Fruit fly (Drosophila melanogaster) Kc167 (cell line): ENCODE measurements around the gene Rpp14a.
A peak's percentile ranks its signal among the peaks of the same experiment; 100 is the strongest.

Experiments used
- Myc ChIP-seq: fragments of >200 bp; optimal IDR thresholded peaks from 2 replicates; lab custom pipeline; 2017; ENCODE audit warnings: missing external identifiers
- Sin3A ChIP-seq: fragments of >200 bp; optimal IDR thresholded peaks from 2 replicates; lab custom pipeline; 2018; ENCODE audit warnings: missing external identifiers
- h ChIP-seq: fragments of >200 bp; optimal IDR thresholded peaks from 3 replicates; lab custom pipeline; 2018; ENCODE audit warnings: missing external identifiers
- insv ChIP-seq: fragments of >200 bp; optimal IDR thresholded peaks from 3 replicates; lab custom pipeline; 2018; ENCODE audit warnings: missing external identifiers
- psq ChIP-seq: fragments of >200 bp; optimal IDR thresholded peaks from 2 replicates; lab custom pipeline; 2017; ENCODE audit warnings: missing external identifiers
- ttk ChIP-seq: sonication (Bioruptor generic); optimal IDR thresholded peaks from 2 replicates; lab custom pipeline; 2017; ENCODE audit warnings: missing external identifiers

Rpp14a gene

DNA sequence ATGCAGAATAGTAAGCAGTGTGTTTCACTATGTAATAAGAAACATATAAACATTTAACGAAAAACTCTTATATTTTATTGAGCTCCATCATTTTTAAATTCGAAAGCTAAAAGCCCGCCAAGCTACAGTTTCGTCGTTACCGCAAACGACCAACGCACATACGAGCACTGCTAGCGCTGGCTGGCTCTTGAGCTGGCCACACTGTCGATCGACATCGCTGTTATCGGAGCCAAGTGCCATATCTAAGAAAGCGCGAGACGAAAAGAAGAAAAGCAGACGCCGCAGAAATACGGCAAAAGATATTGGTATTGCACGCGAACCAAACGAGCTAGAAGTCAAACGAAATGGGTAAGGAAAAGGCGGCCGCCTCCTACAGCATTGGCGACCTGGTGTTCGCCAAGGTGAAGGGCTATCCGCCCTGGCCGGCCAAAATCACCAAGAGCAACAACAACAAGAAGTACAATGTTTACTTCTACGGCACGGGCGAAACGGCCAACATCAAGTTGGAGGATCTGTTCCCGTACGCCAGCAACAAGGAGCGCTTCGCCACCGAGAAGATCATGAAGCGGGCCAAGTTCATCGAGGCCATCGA is 4.1 kb upstream of the Rpp14a start, which contains the start of gene Jasper:
Gene Jasper, plus strand, starts transcription at position 60 of the 592 bp plus-strand sequence.
- TF ChIP-seq h (no peak), Sin3A (no peak), insv (lab: Kevin White, UChicago) (no peak), Myc (no peak), psq (no peak), ttk (lab: Kevin White, UChicago) (no peak)

DNA sequence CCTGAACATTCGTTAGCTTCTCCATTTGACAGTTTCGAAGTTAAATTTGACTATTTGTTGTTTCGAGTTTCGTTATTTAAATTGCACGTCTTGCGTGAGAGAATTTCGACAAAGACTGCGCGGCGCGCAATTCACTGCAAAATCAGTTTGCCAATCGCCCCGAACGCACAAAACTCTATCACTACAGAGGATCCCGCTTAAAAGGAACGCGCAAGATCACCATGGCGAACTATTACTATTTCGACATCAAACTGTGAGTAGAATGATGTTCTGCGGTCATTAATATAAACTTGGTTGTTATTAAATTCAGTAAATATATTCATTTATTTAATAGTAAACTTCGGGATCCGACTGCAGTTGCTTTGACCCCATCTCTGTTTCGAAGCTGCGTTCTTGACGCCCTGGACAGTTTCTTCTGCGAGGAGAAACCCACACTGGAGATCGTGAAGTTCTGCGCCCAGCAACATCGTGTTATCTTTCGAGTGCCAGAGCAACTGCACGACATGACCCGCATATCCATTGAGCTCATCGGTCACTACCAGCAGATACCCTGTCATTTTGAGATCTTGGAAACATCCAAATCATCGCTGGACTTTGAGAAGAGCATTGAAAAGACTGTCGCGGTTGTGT is 629 bp upstream of the Rpp14a start, which contains the start of the genes Rpp14b and spn-A:
Gene Rpp14b, plus strand, starts transcription at position 43 of the 630 bp plus-strand sequence.
Gene spn-A, minus strand, starts transcription at position 123 of the 630 bp plus-strand sequence.
- TF ChIP-seq h (peak; percentile 26), ttk (lab: Kevin White, UChicago) (no peak), Sin3A (no peak), insv (lab: Kevin White, UChicago) (peak; percentile 11), Myc (no peak), psq (no peak)

DNA sequence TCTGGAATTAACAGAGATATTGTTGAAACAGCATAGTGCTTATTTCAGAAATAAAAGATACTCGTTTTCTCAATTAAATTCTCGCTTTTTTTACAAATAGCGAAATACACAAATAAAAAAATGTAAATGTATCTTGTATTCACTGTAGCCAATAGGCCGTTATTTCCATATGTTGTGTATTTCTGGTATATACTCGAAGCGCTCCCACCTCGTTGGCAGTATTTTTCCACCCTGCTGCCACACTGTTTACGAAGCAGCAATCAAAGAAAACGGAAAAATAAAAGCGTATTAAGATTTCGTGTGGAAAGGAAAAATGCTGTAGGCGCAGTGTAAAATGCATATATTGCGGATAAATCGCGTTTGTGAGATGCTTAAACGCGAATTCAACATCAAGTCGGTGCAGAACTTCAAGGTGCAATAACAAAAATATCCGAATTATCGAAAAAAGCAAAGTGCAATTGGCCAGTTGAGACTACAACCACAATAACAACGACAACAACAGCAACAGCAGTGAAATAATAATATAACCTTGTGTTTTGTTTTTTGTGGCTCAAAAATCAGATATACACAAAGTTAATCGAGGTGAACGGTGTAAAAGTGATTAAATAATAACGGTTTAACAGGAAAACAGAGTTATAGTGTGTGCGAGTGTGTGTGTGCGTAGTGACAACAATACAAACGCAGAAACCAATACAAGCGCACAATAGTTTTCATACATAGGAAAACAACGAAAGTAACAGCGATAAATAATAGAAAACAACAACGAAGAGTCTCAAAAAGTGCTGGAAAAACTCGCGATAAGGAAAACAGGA is 1.6 kb downstream of the Rpp14a start, which contains the start of gene sima:
Gene sima, plus strand, starts transcription at position 255 of the 812 bp plus-strand sequence.
- no peak for TF ChIP-seq Myc
- peak; percentile 93 for TF ChIP-seq psq

DNA sequence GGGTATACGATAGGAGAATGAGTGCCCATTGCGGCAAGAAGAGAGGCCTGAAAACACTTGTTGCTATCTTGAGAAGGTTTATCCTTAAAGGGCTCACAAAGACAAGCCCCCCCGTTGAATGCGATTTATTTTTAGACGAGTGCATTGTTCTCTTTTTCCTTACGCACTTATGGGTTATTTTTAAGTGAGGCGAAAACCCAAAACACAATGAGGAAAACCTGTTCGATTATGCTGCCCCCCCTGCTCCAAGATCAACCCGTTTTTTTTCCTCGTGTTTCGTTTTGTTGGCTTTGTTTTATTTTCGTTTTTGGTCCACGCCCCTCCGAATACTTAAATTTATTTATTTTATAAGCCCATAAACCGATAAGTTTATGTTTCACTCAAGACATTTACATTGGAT is 3.3 kb downstream of the Rpp14a start:
- TF ChIP-seq psq, result no peak
- TF ChIP-seq ttk (lab: Kevin White, UChicago), result no peak

DNA sequence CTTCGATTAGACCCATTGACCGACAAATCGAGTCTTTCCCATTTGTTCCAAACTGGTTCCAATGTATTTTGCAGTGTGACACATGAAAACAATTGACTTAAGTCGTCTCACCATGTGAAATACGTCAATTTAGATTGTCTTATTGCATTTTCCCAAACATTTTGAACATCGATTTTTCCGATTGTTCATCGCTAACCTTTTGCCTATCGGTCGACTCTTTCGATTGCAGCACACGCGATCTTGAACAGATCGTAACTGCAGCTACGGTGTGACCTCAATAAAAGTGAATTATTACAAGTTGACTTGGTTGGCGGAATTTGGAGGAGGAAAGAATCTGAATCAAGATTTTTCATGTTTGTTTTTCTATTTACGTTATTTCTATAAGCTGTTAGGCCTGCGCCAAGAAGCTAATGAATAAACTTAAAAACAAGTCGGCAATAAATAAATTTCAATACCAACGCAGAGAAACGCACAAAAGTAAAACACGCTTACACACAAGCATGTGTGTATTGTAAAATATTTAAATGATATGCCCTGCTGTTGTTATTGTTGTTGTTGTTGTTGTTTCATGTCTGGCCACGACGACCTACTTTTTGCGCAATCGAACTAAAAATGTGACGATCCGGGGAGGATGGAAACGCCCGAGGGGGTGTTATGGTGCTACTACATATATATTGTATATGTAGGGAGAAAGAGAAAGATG is 3.9 kb downstream of the Rpp14a start:
- no peak for TF ChIP-seq Myc
- TF ChIP-seq psq, result no peak
- no peak for TF ChIP-seq insv (lab: Kevin White, UChicago)
- TF ChIP-seq Sin3A, result no peak
- no peak for TF ChIP-seq h
- TF ChIP-seq ttk (lab: Kevin White, UChicago), result no peak

DNA sequence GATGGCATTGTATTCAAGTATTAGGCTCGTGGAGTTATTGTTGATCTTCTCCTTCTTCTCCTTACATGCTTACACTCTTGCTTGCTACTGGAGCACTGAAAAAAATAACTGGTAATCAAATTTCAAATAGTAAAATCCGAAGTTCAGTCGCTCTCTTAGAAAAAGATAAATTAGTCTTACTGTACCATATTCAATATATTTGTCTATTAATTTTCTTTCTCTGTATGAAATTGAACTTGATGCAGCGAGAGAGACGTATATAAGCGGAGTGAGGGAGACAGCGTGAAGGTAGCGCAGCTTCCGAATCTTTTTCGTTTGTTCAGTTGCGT is 4.5 kb downstream of the Rpp14a start:
- TF ChIP-seq Myc (no peak), insv (lab: Kevin White, UChicago) (no peak), ttk (lab: Kevin White, UChicago) (no peak), Sin3A (no peak), psq (no peak), h (no peak)

DNA sequence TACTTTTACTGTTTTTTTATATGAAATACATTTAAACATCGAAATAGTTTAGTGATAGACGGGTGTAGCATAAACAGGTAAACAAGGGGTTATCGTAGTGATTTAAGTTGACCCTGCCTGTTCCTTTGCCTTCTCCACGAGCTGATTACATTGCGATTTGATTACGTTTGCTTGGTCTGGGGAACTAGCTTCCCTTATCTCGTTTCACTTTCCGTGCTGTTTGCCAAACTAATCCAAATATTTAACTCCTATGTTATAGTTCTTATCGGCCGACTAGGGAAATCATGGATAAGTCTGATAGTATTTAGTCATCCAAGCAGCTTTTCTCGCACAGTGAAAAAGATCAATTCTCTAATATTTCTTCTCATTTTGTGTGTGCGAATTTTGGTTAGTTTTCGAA is 5.3 kb downstream of the Rpp14a start:
- TF ChIP-seq insv (lab: Kevin White, UChicago), result no peak
- TF ChIP-seq Myc, result no peak
- no peak for TF ChIP-seq Sin3A
- no peak for TF ChIP-seq ttk (lab: Kevin White, UChicago)
- no peak for TF ChIP-seq psq
- TF ChIP-seq h, result no peak

DNA sequence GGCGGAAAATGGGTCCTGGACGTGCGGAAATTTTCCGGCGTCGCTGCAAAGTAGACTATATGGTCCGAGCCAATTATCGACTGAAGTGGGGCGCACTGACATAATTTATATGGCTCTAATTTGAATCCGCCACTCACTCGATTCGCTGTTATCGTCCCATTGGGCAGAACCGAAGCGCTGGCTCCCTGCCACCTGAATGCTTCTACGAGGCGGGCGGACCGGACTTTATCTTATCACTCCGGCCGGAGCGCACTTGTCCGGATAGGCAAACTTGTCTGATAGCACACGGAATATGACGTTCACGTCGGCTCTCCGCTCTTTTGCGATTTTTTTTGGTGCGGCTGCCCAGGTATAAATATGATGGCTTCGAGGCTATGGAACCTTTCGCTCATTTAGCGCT is 5.9 kb downstream of the Rpp14a start:
- TF ChIP-seq h (no peak), ttk (lab: Kevin White, UChicago) (no peak), Myc (no peak), insv (lab: Kevin White, UChicago) (no peak), Sin3A (no peak), psq (no peak)

DNA sequence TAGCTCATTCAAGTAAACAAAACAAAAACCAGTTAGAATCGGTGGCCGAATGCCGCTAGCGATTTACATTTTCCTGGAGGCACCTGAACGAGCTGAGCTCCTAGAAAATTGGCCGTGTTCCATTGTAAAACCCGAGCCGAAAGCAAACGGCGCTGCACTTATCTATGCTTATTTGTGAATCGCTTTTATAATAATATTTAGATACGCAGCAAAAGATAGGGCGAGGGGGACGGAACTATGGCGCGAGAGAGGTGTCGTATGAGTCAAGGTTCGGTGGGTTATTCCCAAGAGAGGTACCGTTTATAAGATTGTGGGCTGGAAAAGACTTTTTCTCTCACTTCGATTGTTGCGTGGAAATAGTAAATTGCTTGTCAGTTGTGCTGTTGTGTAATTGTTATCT is 7.0 kb downstream of the Rpp14a start:
- no peak for TF ChIP-seq psq
- no peak for TF ChIP-seq Sin3A
- TF ChIP-seq h, result no peak
- TF ChIP-seq Myc, result no peak
- no peak for TF ChIP-seq insv (lab: Kevin White, UChicago)
- TF ChIP-seq ttk (lab: Kevin White, UChicago), result no peak

DNA sequence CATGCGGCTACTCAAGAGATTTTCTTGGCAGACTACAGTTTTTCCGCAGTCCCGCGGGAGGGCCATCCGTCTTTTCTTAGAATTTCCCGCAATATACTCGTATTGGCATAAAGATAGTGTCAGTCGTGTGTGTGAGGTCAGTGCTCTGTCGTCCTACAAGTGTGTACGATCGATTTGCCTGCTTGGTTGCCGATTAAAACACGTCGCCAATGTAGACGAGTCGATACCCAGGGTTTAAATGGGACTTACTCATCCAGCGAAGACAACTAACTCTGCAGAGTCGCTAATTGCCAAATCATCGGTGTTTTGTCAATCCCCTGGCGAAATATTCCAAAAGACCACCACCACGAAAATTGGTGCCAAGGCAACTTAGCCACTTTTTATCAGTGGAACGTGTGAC is 9.3 kb downstream of the Rpp14a start:
- TF ChIP-seq psq, result no peak
- TF ChIP-seq h, result no peak
- no peak for TF ChIP-seq Sin3A
- TF ChIP-seq insv (lab: Kevin White, UChicago), result no peak
- TF ChIP-seq ttk (lab: Kevin White, UChicago), result no peak
- no peak for TF ChIP-seq Myc

DNA sequence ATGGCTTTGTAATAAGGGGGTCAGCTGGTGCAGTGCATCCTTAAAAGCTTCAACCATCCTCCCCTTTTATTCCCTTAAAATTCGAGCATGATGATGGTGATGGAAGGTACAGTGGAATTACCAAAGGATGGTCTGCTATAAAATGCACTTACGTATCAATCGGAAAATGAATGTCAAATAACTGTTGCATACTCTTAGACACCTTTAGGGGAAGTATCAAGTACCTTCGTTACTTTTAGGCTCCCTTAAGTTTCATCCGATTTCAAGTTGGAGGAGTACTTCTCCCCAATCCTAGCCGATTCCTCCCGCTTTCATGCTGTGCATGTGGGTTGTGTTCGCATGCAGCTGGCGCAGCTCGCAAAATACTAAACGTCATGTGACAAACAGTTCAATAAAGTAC is 13.5 kb downstream of the Rpp14a start:
- no peak for TF ChIP-seq ttk (lab: Kevin White, UChicago)
- TF ChIP-seq Myc, result no peak
- TF ChIP-seq h, result no peak
- no peak for TF ChIP-seq insv (lab: Kevin White, UChicago)
- TF ChIP-seq psq, result no peak
- TF ChIP-seq Sin3A, result no peak

DNA sequence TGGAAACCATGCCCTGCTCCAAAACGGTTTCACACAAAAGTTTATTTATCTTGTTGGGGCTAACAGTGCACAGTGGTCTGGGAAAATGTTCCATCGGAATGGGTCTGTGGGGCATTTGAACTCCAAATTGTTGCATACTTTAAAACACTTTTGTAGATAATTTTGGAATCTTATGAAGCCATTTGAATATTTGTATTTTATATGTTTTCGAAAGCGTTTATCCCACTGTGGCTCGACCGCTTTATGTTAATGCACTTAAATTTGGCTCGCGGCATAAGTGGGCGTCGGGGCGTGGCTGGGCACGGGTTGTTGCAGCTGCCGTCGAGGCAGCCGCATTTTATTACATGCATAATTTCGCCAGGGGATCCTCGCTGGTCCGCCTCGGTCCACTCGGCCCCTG is 15.2 kb downstream of the Rpp14a start:
- no peak for TF ChIP-seq h
- no peak for TF ChIP-seq psq
- TF ChIP-seq insv (lab: Kevin White, UChicago), result no peak
- no peak for TF ChIP-seq ttk (lab: Kevin White, UChicago)
- TF ChIP-seq Myc, result no peak
- TF ChIP-seq Sin3A, result no peak

DNA sequence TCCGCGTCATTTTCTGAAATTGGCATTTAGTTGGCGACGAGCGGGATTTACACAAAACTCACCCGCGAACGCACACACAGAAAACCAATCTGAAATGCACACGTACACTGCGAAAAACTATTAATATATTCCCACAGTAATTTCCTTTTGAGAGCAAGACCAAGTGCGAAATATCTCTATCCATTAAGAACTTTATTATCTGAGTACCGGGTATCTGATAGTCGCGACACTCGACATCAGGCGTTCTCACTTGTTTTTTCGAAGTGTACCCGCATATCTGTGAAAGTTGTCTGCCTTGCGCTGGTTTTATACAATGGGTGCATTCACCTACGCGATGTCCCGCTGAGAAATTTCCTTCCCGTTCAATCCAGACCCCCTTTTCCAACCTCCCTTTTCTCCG is 19.4 kb downstream of the Rpp14a start:
- TF ChIP-seq Sin3A (no peak), h (no peak), insv (lab: Kevin White, UChicago) (no peak), Myc (no peak), ttk (lab: Kevin White, UChicago) (no peak), psq (no peak)
